Fruit fly (Drosophila melanogaster): ENCODE measurements around the gene CG14864.

The CG14864 gene

DNA sequence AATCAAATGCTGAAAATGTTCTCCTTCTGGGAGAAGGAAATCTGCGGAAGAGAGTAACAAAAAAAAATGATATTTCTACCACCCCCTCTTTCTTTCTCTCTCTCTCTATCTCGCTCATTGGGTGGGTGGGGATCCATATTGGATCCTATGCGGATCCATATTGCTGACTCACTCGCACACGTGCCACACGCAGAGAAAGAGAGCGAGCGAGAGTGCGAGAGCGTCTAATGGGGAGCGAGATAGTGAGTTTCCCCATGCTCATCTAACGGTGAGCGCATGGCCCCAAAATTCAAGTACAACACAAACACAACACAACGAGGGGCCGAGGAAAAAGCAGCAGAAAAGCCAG lies 18.3 kb upstream of the CG14864 start (continued):
- TF ChIP-seq CrebB (tag; optimal IDR thresholded peaks at IDR 0.05) (no peak), CG2199 (GFP tag; IDR thresholded peaks at IDR 0.05) (no peak), H15 (GFP tag; IDR thresholded peaks at IDR 0.05) (no peak), BtbVII (GFP tag; optimal IDR thresholded peaks at IDR 0.05) (no peak), CG12155 (GFP tag; optimal IDR thresholded peaks at IDR 0.05) (no peak), CG2129 (GFP tag; IDR thresholded peaks at IDR 0.05; ENCODE audit: partially characterized antibody) (no peak), HmgD (GFP tag; optimal IDR thresholded peaks at IDR 0.05) (no peak), CG7271 (tag; optimal IDR thresholded peaks at IDR 0.05) (no peak), CG8924 (tag; optimal IDR thresholded peaks at IDR 0.05) (no peak), zfh2 (GFP tag; optimal IDR thresholded peaks at IDR 0.05) (no peak), gsb-n (tag; optimal IDR thresholded peaks at IDR 0.05) (no peak), CG15601 (tag; optimal IDR thresholded peaks at IDR 0.05) (no peak), CG30403 (GFP tag; optimal IDR thresholded peaks at IDR 0.05) (no peak), Asciz (GFP tag; optimal IDR thresholded peaks at IDR 0.05) (no peak), chn (GFP tag; optimal IDR thresholded peaks at IDR 0.05) (peak; percentile 58), CG11093 (GFP tag; IDR thresholded peaks at IDR 0.05) (no peak), crp (GFP tag; optimal IDR thresholded peaks at IDR 0.05) (no peak), rib (GFP tag; IDR thresholded peaks at IDR 0.05) (no peak), CG3847 (GFP tag; IDR thresholded peaks at IDR 0.05) (no peak), Ada2b (GFP tag; IDR thresholded peaks at IDR 0.05) (no peak), Camta (GFP tag; optimal IDR thresholded peaks at IDR 0.05) (no peak), Antp (GFP tag; optimal IDR thresholded peaks at IDR 0.05) (no peak), CG18599 (GFP tag; optimal IDR thresholded peaks at IDR 0.05) (no peak), HLH3B (GFP tag; IDR thresholded peaks at IDR 0.05) (no peak), Dbx (GFP tag; IDR thresholded peaks at IDR 0.05) (no peak), Trl (optimal IDR thresholded peaks at IDR 0.05) (peak; percentile 88 to 92), Trl (GFP tag; optimal IDR thresholded peaks at IDR 0.05) (peak; percentile 38), salm (tag; optimal IDR thresholded peaks at IDR 0.05) (no peak), al (GFP tag; IDR thresholded peaks at IDR 0.05) (no peak), Hr51 (GFP tag; optimal IDR thresholded peaks at IDR 0.05) (no peak), pita (GFP tag; optimal IDR thresholded peaks at IDR 0.05) (no peak), kni (GFP tag; optimal IDR thresholded peaks at IDR 0.05) (peak; percentile 69), oc (tag; optimal IDR thresholded peaks at IDR 0.05) (no peak), Scr (GFP tag; IDR thresholded peaks at IDR 0.05; ENCODE audit: partially characterized antibody) (no peak), dmrt99B (tag; optimal IDR thresholded peaks at IDR 0.05) (no peak), CG17568 (GFP tag; optimal IDR thresholded peaks at IDR 0.05) (no peak), trh (GFP tag; optimal IDR thresholded peaks at IDR 0.05) (no peak), tll (GFP tag; optimal IDR thresholded peaks at IDR 0.05) (no peak), Sry-β (GFP tag; optimal IDR thresholded peaks at IDR 0.05) (no peak), Lim3 (GFP tag; IDR thresholded peaks at IDR 0.05) (no peak), Nf-YC (tag; optimal IDR thresholded peaks at IDR 0.05) (no peak), CG15479 (GFP tag; optimal IDR thresholded peaks at IDR 0.05) (no peak), Deaf1 (tag; optimal IDR thresholded peaks at IDR 0.05) (no peak), CG10267 (tag; optimal IDR thresholded peaks at IDR 0.05) (no peak), NFAT (GFP tag; IDR thresholded peaks at IDR 0.05) (no peak), pho (GFP tag; optimal IDR thresholded peaks at IDR 0.05) (no peak), Dref (GFP tag; IDR thresholded peaks at IDR 0.05) (no peak), E2f2 (GFP tag; IDR thresholded peaks at IDR 0.05) (no peak), D19B (GFP tag; optimal IDR thresholded peaks at IDR 0.05) (no peak), HLHmδ (GFP tag; optimal IDR thresholded peaks at IDR 0.05) (peak; percentile 50), nom (GFP tag; optimal IDR thresholded peaks at IDR 0.05) (no peak), Tbp (GFP tag; optimal IDR thresholded peaks at IDR 0.05) (no peak)

All from whole organism, embryonic.